Fruit fly (Drosophila melanogaster) whole organism, embryonic: ENCODE results near the gene CG7512.
A peak's percentile ranks its signal among the peaks of the same experiment; 100 is the strongest.

Source experiments
- ATbp ChIP-seq: fragments of 200-800 bp; sonication (Bioruptor generic); optimal IDR thresholded peaks from 2 replicates; lab custom pipeline; 2017; ENCODE audit warnings: missing biosample characterization, mild to moderate bottlenecking, missing genetic modification characterization, missing genetic modification reagents
- Ada2b ChIP-seq: fragments of 200-800 bp; sonication (Bioruptor generic); IDR thresholded peaks from 2 replicates; pipeline ENCODE4 v1.3.6; 2022; ENCODE audit warnings: missing biosample characterization, missing genetic modification characterization
- BEAF-32 ChIP-seq: fragments of 200-800 bp; sonication (Bioruptor generic); optimal IDR thresholded peaks from 3 replicates; lab custom pipeline; 2017; ENCODE audit warnings: missing biosample characterization, missing genetic modification characterization, mild to moderate bottlenecking, moderate library complexity, missing genetic modification reagents
- Bgb ChIP-seq: fragments of 200-800 bp; sonication (Bioruptor generic); IDR thresholded peaks from 2 replicates; pipeline ENCODE4 v1.3.6; 2022; ENCODE audit warnings: missing biosample characterization, missing genetic modification characterization; ENCODE audit not compliant: partially characterized antibody
- CG10267 ChIP-seq: fragments of 200-800 bp; sonication (Bioruptor generic); optimal IDR thresholded peaks from 2 replicates; lab custom pipeline; 2018; ENCODE audit warnings: missing biosample characterization, mild to moderate bottlenecking, missing genetic modification characterization, moderate library complexity
- CG10274 ChIP-seq: fragments of 200-800 bp; sonication (Bioruptor generic); optimal IDR thresholded peaks from 3 replicates; lab custom pipeline; 2017; ENCODE audit warnings: missing biosample characterization, mild to moderate bottlenecking, missing genetic modification characterization
- CG11504 ChIP-seq: fragments of 200-800 bp; sonication (Bioruptor generic); optimal IDR thresholded peaks from 3 replicates; lab custom pipeline; 2019; ENCODE audit warnings: missing biosample characterization, mild to moderate bottlenecking, missing genetic modification characterization, moderate library complexity
- CG12236 ChIP-seq: fragments of 200-800 bp; sonication (Bioruptor generic); optimal IDR thresholded peaks from 2 replicates; lab custom pipeline; 2016; ENCODE audit warnings: missing biosample characterization, missing genetic modification characterization
- CG14710 ChIP-seq: fragments of 200-800 bp; sonication (Bioruptor generic); optimal IDR thresholded peaks from 3 replicates; lab custom pipeline; 2019; ENCODE audit warnings: missing biosample characterization, mild to moderate bottlenecking, missing genetic modification characterization, moderate library complexity
- CG17359 ChIP-seq: fragments of 200-800 bp; sonication (Bioruptor generic); optimal IDR thresholded peaks from 3 replicates; lab custom pipeline; 2018; ENCODE audit warnings: missing biosample characterization, mild to moderate bottlenecking, missing genetic modification characterization, moderate library complexity
- CG17361 ChIP-seq: fragments of 200-800 bp; sonication (Bioruptor generic); IDR thresholded peaks from 3 replicates; pipeline ENCODE4 v1.3.6; 2022; ENCODE audit warnings: missing biosample characterization, missing genetic modification characterization
- CG18599 ChIP-seq: fragments of 200-800 bp; sonication (Bioruptor generic); optimal IDR thresholded peaks from 3 replicates; lab custom pipeline; 2017; ENCODE audit warnings: missing biosample characterization, missing genetic modification characterization, mild to moderate bottlenecking, moderate library complexity, missing genetic modification reagents
- CG2199 ChIP-seq: fragments of 200-800 bp; sonication (Bioruptor generic); IDR thresholded peaks from 3 replicates; pipeline ENCODE4 v1.3.6; 2022; ENCODE audit warnings: missing biosample characterization, missing genetic modification characterization
- CG2712 ChIP-seq: fragments of 200-800 bp; optimal IDR thresholded peaks from 3 replicates; lab custom pipeline; 2019; ENCODE audit warnings: missing biosample characterization, mild to moderate bottlenecking, missing genetic modification characterization, moderate library complexity
- CG34422 ChIP-seq: fragments of 200-800 bp; sonication (Bioruptor generic); IDR thresholded peaks from 3 replicates; pipeline ENCODE4 v1.3.6; 2022; ENCODE audit warnings: missing biosample characterization, missing genetic modification characterization
- CG7357 ChIP-seq: fragments of 200-800 bp; sonication (Bioruptor generic); IDR thresholded peaks from 3 replicates; pipeline ENCODE4 v1.3.6; 2022; ENCODE audit warnings: missing biosample characterization, missing genetic modification characterization
- CG7372 ChIP-seq: fragments of 200-800 bp; sonication (Bioruptor generic); IDR thresholded peaks from 2 replicates; pipeline ENCODE4 v1.3.6; 2022; ENCODE audit warnings: missing biosample characterization, missing genetic modification characterization
- CG8765 ChIP-seq: fragments of 200-800 bp; sonication (Bioruptor generic); IDR thresholded peaks from 2 replicates; pipeline ENCODE4 v1.3.6; 2022; ENCODE audit warnings: missing biosample characterization, missing genetic modification characterization
- CTCF ChIP-seq: fragments of 200-800 bp; sonication (Bioruptor generic); optimal IDR thresholded peaks from 2 replicates; lab custom pipeline; 2017; ENCODE audit warnings: missing biosample characterization, mild to moderate bottlenecking, missing genetic modification characterization, moderate library complexity
- CrebB ChIP-seq: fragments of 200-800 bp; sonication (Bioruptor generic); optimal IDR thresholded peaks from 3 replicates; lab custom pipeline; 2018; ENCODE audit warnings: missing biosample characterization, mild to moderate bottlenecking, missing genetic modification characterization
- E2f1 ChIP-seq: fragments of 200-800 bp; sonication (Bioruptor generic); IDR thresholded peaks from 2 replicates; pipeline ENCODE4 v1.3.6; 2022; ENCODE audit warnings: missing biosample characterization, missing genetic modification characterization
- GATAe ChIP-seq: fragments of 200-800 bp; sonication (Bioruptor generic); conservative IDR thresholded peaks from 2 replicates; pipeline ENCODE4 v1.3.6; 2022; ENCODE audit warnings: missing biosample characterization, missing genetic modification characterization
- HLH4C ChIP-seq: fragments of 200-800 bp; sonication (Bioruptor generic); IDR thresholded peaks from 3 replicates; pipeline ENCODE4 v1.3.6; 2022; ENCODE audit warnings: missing biosample characterization, missing genetic modification characterization; ENCODE audit not compliant: partially characterized antibody
- Hmr ChIP-seq: fragments of 200-800 bp; sonication (Bioruptor generic); optimal IDR thresholded peaks from 3 replicates; lab custom pipeline; 2017; ENCODE audit warnings: mild to moderate bottlenecking, missing biosample characterization, missing genetic modification reagents, missing genetic modification characterization
- Jarid2 ChIP-seq: fragments of 200-800 bp; sonication (Bioruptor generic); optimal IDR thresholded peaks from 3 replicates; lab custom pipeline; 2017; ENCODE audit warnings: mild to moderate bottlenecking, missing biosample characterization, missing genetic modification reagents, missing genetic modification characterization
- Med ChIP-seq: fragments of 200-800 bp; sonication (Bioruptor generic); peaks from one replicate; lab custom pipeline; 2016; ENCODE audit warnings: missing biosample characterization, missing genetic modification characterization, mild to moderate bottlenecking, inconsistent platforms, moderate library complexity
- NC2β ChIP-seq: fragments of 200-800 bp; sonication (Bioruptor generic); optimal IDR thresholded peaks from 2 replicates; lab custom pipeline; 2016; ENCODE audit warnings: missing biosample characterization, missing genetic modification characterization
- PHDP ChIP-seq: fragments of 200-800 bp; sonication (Bioruptor generic); optimal IDR thresholded peaks from 3 replicates; lab custom pipeline; 2018; ENCODE audit warnings: missing biosample characterization, mild to moderate bottlenecking, missing genetic modification characterization, moderate library complexity
- Rx ChIP-seq: fragments of 200-800 bp; sonication (Bioruptor generic); IDR thresholded peaks from 2 replicates; pipeline ENCODE4 v1.3.6; 2022; ENCODE audit warnings: missing biosample characterization, missing genetic modification characterization
- Xbp1 ChIP-seq: fragments of 200-800 bp; sonication (Bioruptor generic); optimal IDR thresholded peaks from 3 replicates; lab custom pipeline; 2016; ENCODE audit warnings: missing biosample characterization, mild to moderate bottlenecking, missing genetic modification characterization
- ase ChIP-seq: fragments of 200-800 bp; sonication (Bioruptor generic); IDR thresholded peaks from 3 replicates; pipeline ENCODE4 v1.3.6; 2022; ENCODE audit warnings: missing biosample characterization, missing genetic modification characterization
- bab2 ChIP-seq: fragments of 200-800 bp; sonication (Bioruptor generic); optimal IDR thresholded peaks from 2 replicates; lab custom pipeline; 2016; ENCODE audit warnings: missing biosample characterization, missing genetic modification characterization
- bowl ChIP-seq: fragments of 200-800 bp; sonication (Bioruptor generic); IDR thresholded peaks from 2 replicates; pipeline ENCODE4 v1.3.6; 2022; ENCODE audit warnings: missing biosample characterization, missing genetic modification characterization
- caup ChIP-seq: fragments of 200-800 bp; sonication (Bioruptor generic); optimal IDR thresholded peaks from 3 replicates; lab custom pipeline; 2017; ENCODE audit warnings: missing biosample characterization, mild to moderate bottlenecking, missing genetic modification characterization, moderate library complexity; ENCODE audit not compliant: severe bottlenecking
- cg ChIP-seq: fragments of 200-800 bp; sonication (Bioruptor generic); optimal IDR thresholded peaks from 3 replicates; lab custom pipeline; 2019; ENCODE audit warnings: missing biosample characterization, mild to moderate bottlenecking, missing genetic modification characterization, moderate library complexity
- crol ChIP-seq: fragments of 200-800 bp; sonication (Bioruptor generic); IDR thresholded peaks from 2 replicates; pipeline ENCODE4 v1.3.6; 2022; ENCODE audit warnings: missing biosample characterization, missing genetic modification characterization
- da ChIP-seq: fragments of 200-800 bp; sonication (Bioruptor generic); optimal IDR thresholded peaks from 2 replicates; lab custom pipeline; 2016; ENCODE audit warnings: missing biosample characterization, missing genetic modification characterization
- gce ChIP-seq: fragments of 200-800 bp; sonication (Bioruptor generic); IDR thresholded peaks from 3 replicates; pipeline ENCODE4 v1.3.6; 2022; ENCODE audit warnings: missing biosample characterization, missing genetic modification characterization
- gsb-n ChIP-seq: fragments of 200-800 bp; sonication (Bioruptor generic); optimal IDR thresholded peaks from 3 replicates; lab custom pipeline; 2018; ENCODE audit warnings: missing biosample characterization, mild to moderate bottlenecking, missing genetic modification characterization
- hkb ChIP-seq, 2 experiments: fragments of 200-800 bp in 1 of 2; fragments of >200 bp in 1 of 2; sonication (Bioruptor generic) in 1 of 2; IDR thresholded peaks in 1 of 2; optimal IDR thresholded peaks in 1 of 2; 2 replicates each; pipeline versions ENCODE4 v1.3.6 to Lab custom; 2017 to 2022; ENCODE audit warnings: missing biosample characterization in 1 of 2, missing genetic modification characterization in 1 of 2
- jumu ChIP-seq: fragments of 200-800 bp; sonication (Bioruptor generic); optimal IDR thresholded peaks from 3 replicates; lab custom pipeline; 2016; ENCODE audit warnings: missing biosample characterization, missing genetic modification characterization
- lab ChIP-seq: fragments of 200-800 bp; sonication (Bioruptor generic); optimal IDR thresholded peaks from 3 replicates; lab custom pipeline; 2017; ENCODE audit warnings: missing biosample characterization, missing genetic modification characterization, mild to moderate bottlenecking, moderate library complexity, missing genetic modification reagents
- pho ChIP-seq: fragments of 200-800 bp; sonication (Bioruptor generic); optimal IDR thresholded peaks from 2 replicates; lab custom pipeline; 2016; ENCODE audit warnings: missing biosample characterization, missing genetic modification characterization
- phol ChIP-seq: fragments of 200-800 bp; sonication (Bioruptor generic); optimal IDR thresholded peaks from 3 replicates; lab custom pipeline; 2018; ENCODE audit warnings: missing biosample characterization, mild to moderate bottlenecking, missing genetic modification characterization, moderate library complexity
- tgo ChIP-seq: fragments of 200-800 bp; sonication (Bioruptor generic); IDR thresholded peaks from 3 replicates; pipeline ENCODE4 v1.3.6; 2022; ENCODE audit warnings: missing biosample characterization, missing genetic modification characterization
- twi ChIP-seq: fragments of 200-800 bp; optimal IDR thresholded peaks from 2 replicates; lab custom pipeline; 2019; ENCODE audit warnings: missing biosample characterization, mild to moderate bottlenecking, missing genetic modification characterization, moderate library complexity
- wdn ChIP-seq: fragments of 200-800 bp; sonication (Bioruptor generic); IDR thresholded peaks from 2 replicates; pipeline ENCODE4 v1.3.6; 2022; ENCODE audit warnings: missing biosample characterization, missing genetic modification characterization
- zen ChIP-seq: fragments of 200-800 bp; sonication (Bioruptor generic); optimal IDR thresholded peaks from 3 replicates; lab custom pipeline; 2018; ENCODE audit warnings: missing biosample characterization, mild to moderate bottlenecking, missing genetic modification characterization, moderate library complexity
- zfh1 ChIP-seq: fragments of 200-800 bp; sonication (Bioruptor generic); IDR thresholded peaks from 3 replicates; pipeline ENCODE4 v1.3.6; 2022; ENCODE audit warnings: missing biosample characterization, missing genetic modification characterization

The CG7512 gene

dm6 chr3L:11485956-11486609 is 27.4 kb upstream of the CG7512 start (continued):
- no peak for TF ChIP-seq wdn
- peak; percentile 67; the same call in 1 of the 2 replicates for TF ChIP-seq crol
- TF ChIP-seq Xbp1 (GFP tag; lab: Kevin White, UChicago) = peak; percentile 14
- TF ChIP-seq zfh1 (GFP tag; lab: Robert Waterston, UW) = peak; percentile 42; the same call in 1 of the 3 replicates
- no peak for TF ChIP-seq GATAe (GFP tag; lab: Robert Waterston, UW)
- no peak for TF ChIP-seq HLH4C (GFP tag; lab: Robert Waterston, UW)
- peak; percentile 7 for TF ChIP-seq bab2 (GFP tag; lab: Kevin White, UChicago)
- TF ChIP-seq PHDP (tag; lab: Kevin White, UChicago) = peak; percentile 5
- TF ChIP-seq CG34422 = no peak
- peak; percentile 17 for TF ChIP-seq CG2712 (tag; lab: Kevin White, UChicago)
- TF ChIP-seq E2f1 (GFP tag; lab: Robert Waterston, UW) = 0 out of 2 replicates have a peak, but pooled peaks have one; percentile 22
- no peak for TF ChIP-seq bowl (GFP tag; lab: Robert Waterston, UW)
- TF ChIP-seq pho (GFP tag; lab: Kevin White, UChicago) = no peak
- no peak for TF ChIP-seq CG8765 (GFP tag; lab: Robert Waterston, UW)
- peak; percentile 63 for TF ChIP-seq Med (GFP tag; lab: Kevin White, UChicago)
- 0 out of 3 replicates have a peak, but pooled peaks have one; percentile 11 for TF ChIP-seq CG2199
- TF ChIP-seq BEAF-32 (GFP tag; lab: Kevin White, UChicago) = no peak
- peak; percentile 26 for TF ChIP-seq ATbp (GFP tag; lab: Kevin White, UChicago)
- TF ChIP-seq CG14710 = peak; percentile 13
- peak; percentile 40; the same call in 2 of the 3 replicates for TF ChIP-seq CG17361
- TF ChIP-seq CrebB (tag; lab: Kevin White, UChicago) = no peak
- TF ChIP-seq NC2β = peak; percentile 9
- no peak for TF ChIP-seq CG10274 (GFP tag; lab: Kevin White, UChicago)
- no peak for TF ChIP-seq CG7357 (GFP tag; lab: Robert Waterston, UW)
- TF ChIP-seq CG10267 (tag; lab: Kevin White, UChicago) = peak; percentile 28
- no peak for TF ChIP-seq tgo (GFP tag; lab: Robert Waterston, UW)
- TF ChIP-seq Rx (GFP tag; lab: Robert Waterston, UW) = peak; percentile 10; the same call in 1 of the 2 replicates
- no peak for TF ChIP-seq caup (GFP tag; lab: Kevin White, UChicago)
- TF ChIP-seq zen = no peak
- peak; percentile 35 for TF ChIP-seq phol
- 0 out of 2 replicates have a peak, but pooled peaks have one; percentile 10 for TF ChIP-seq Ada2b (GFP tag; lab: Robert Waterston, UW)
- no peak for TF ChIP-seq gsb-n (tag; lab: Kevin White, UChicago)
- TF ChIP-seq Jarid2 = no peak
- peak; percentile 5 for TF ChIP-seq CG18599 (GFP tag; lab: Kevin White, UChicago)
- no peak for TF ChIP-seq jumu
- 0 out of 3 replicates have a peak, but pooled peaks have one; percentile 45 for TF ChIP-seq ase
- peak; percentile 42 for TF ChIP-seq CG11504 (tag; lab: Kevin White, UChicago)
- TF ChIP-seq CTCF = no peak
- peak; percentile 4 for TF ChIP-seq lab (GFP tag; lab: Kevin White, UChicago)
- peak; percentile 14 for TF ChIP-seq twi (tag; lab: Kevin White, UChicago)
- TF ChIP-seq CG12236 = no peak
- TF ChIP-seq hkb (optimal IDR thresholded peaks at IDR 0.05; lab: Kevin White, UChicago) = no peak
- TF ChIP-seq hkb (GFP tag; IDR thresholded peaks at IDR 0.05; lab: Robert Waterston, UW) = 0 out of 2 replicates have a peak, but pooled peaks have one; percentile 8
- TF ChIP-seq da (GFP tag; lab: Kevin White, UChicago) = no peak
- TF ChIP-seq cg (GFP tag; lab: Kevin White, UChicago) = no peak
- TF ChIP-seq Bgb (GFP tag; lab: Robert Waterston, UW) = 0 out of 2 replicates have a peak, but pooled peaks have one; percentile 12
- TF ChIP-seq Hmr (GFP tag; lab: Kevin White, UChicago) = no peak
- peak; percentile 33 for TF ChIP-seq CG17359 (tag; lab: Kevin White, UChicago)
- TF ChIP-seq gce (GFP tag; lab: Robert Waterston, UW) = 0 out of 3 replicates have a peak, but pooled peaks have one; percentile 21
- no peak for TF ChIP-seq CG7372 (GFP tag; lab: Robert Waterston, UW)
